Fruit fly (Drosophila melanogaster) whole organism, embryonic: Measurements from ENCODE around the gene CG6726.
A peak's percentile ranks its signal among the peaks of the same experiment; 100 is the strongest.

Experiments
- Antp ChIP-seq: fragments of 200-800 bp; sonication (Bioruptor generic); optimal IDR thresholded peaks from 3 replicates; lab custom pipeline; 2016; ENCODE audit warnings: missing biosample characterization, missing genetic modification characterization
- Atf6 ChIP-seq: fragments of 200-800 bp; sonication (Bioruptor generic); IDR thresholded peaks from 2 replicates; pipeline ENCODE4 v1.3.6; 2022; ENCODE audit warnings: missing biosample characterization, missing genetic modification characterization
- Bdp1 ChIP-seq: fragments of 200-800 bp; sonication (Bioruptor generic); optimal IDR thresholded peaks from 3 replicates; lab custom pipeline; 2016; ENCODE audit warnings: missing biosample characterization, missing genetic modification characterization
- Bgb ChIP-seq: fragments of 200-800 bp; sonication (Bioruptor generic); IDR thresholded peaks from 2 replicates; pipeline ENCODE4 v1.3.6; 2022; ENCODE audit warnings: missing biosample characterization, missing genetic modification characterization; ENCODE audit not compliant: partially characterized antibody
- C15 ChIP-seq: fragments of 200-800 bp; sonication (Bioruptor generic); IDR thresholded peaks from 3 replicates; pipeline ENCODE4 v1.3.6; 2022; ENCODE audit warnings: missing biosample characterization, missing genetic modification characterization
- CG10267 ChIP-seq: fragments of 200-800 bp; sonication (Bioruptor generic); optimal IDR thresholded peaks from 2 replicates; lab custom pipeline; 2018; ENCODE audit warnings: missing biosample characterization, mild to moderate bottlenecking, missing genetic modification characterization, moderate library complexity
- CG12299 ChIP-seq: fragments of 200-800 bp; sonication (Bioruptor generic); optimal IDR thresholded peaks from 2 replicates; lab custom pipeline; 2018; ENCODE audit warnings: missing biosample characterization, mild to moderate bottlenecking, missing genetic modification characterization
- CG13296 ChIP-seq: fragments of 200-800 bp; sonication (Bioruptor generic); optimal IDR thresholded peaks from 3 replicates; lab custom pipeline; 2018; ENCODE audit warnings: missing biosample characterization, mild to moderate bottlenecking, missing genetic modification characterization
- CG18476 ChIP-seq: fragments of 200-800 bp; sonication (Bioruptor generic); optimal IDR thresholded peaks from 2 replicates; lab custom pipeline; 2016; ENCODE audit warnings: missing biosample characterization, mild to moderate bottlenecking, missing genetic modification characterization
- CG2889 ChIP-seq: fragments of 200-800 bp; sonication (Bioruptor generic); IDR thresholded peaks from 3 replicates; pipeline ENCODE4 v1.3.6; 2022; ENCODE audit warnings: missing biosample characterization, missing genetic modification characterization
- CG30431 ChIP-seq: fragments of 200-800 bp; sonication (Bioruptor generic); optimal IDR thresholded peaks from 2 replicates; lab custom pipeline; 2017; ENCODE audit warnings: missing biosample characterization, missing genetic modification characterization
- CG3281 ChIP-seq: fragments of 200-800 bp; sonication (Bioruptor generic); optimal IDR thresholded peaks from 3 replicates; lab custom pipeline; 2017; ENCODE audit warnings: missing biosample characterization, mild to moderate bottlenecking, missing genetic modification characterization
- CG3407 ChIP-seq: fragments of 200-800 bp; sonication (Bioruptor generic); optimal IDR thresholded peaks from 2 replicates; lab custom pipeline; 2018; ENCODE audit warnings: missing biosample characterization, mild to moderate bottlenecking, missing genetic modification characterization
- CG4404 ChIP-seq: fragments of 200-800 bp; sonication (Bioruptor generic); IDR thresholded peaks from 2 replicates; pipeline ENCODE4 v1.3.6; 2022; ENCODE audit warnings: missing biosample characterization, missing genetic modification characterization
- CG6175 ChIP-seq: fragments of 200-800 bp; sonication (Bioruptor generic); IDR thresholded peaks from 3 replicates; pipeline ENCODE4 v1.3.6; 2022; ENCODE audit warnings: missing biosample characterization, missing genetic modification characterization
- CG9876 ChIP-seq: fragments of 200-800 bp; sonication (Bioruptor generic); optimal IDR thresholded peaks from 2 replicates; lab custom pipeline; 2016; ENCODE audit warnings: missing biosample characterization, missing genetic modification characterization
- CHES-1-like ChIP-seq: fragments of 200-800 bp; sonication (Bioruptor generic); optimal IDR thresholded peaks from 2 replicates; lab custom pipeline; 2016; ENCODE audit warnings: missing biosample characterization, missing genetic modification characterization
- Dbx ChIP-seq: fragments of 200-800 bp; sonication (Bioruptor generic); IDR thresholded peaks from 3 replicates; pipeline ENCODE4 v1.3.6; 2022; ENCODE audit warnings: missing biosample characterization, missing genetic modification characterization
- Dp ChIP-seq: fragments of 200-800 bp; sonication (Bioruptor generic); optimal IDR thresholded peaks from 2 replicates; lab custom pipeline; 2018; ENCODE audit warnings: missing biosample characterization, mild to moderate bottlenecking, missing genetic modification characterization, moderate library complexity
- Fer2 ChIP-seq: fragments of 200-800 bp; sonication (Bioruptor generic); optimal IDR thresholded peaks from 2 replicates; lab custom pipeline; 2018; ENCODE audit warnings: missing biosample characterization, mild to moderate bottlenecking, missing genetic modification characterization, moderate library complexity
- Fer3 ChIP-seq: fragments of 200-800 bp; sonication (Bioruptor generic); optimal IDR thresholded peaks from 2 replicates; lab custom pipeline; 2018; ENCODE audit warnings: missing biosample characterization, mild to moderate bottlenecking, missing genetic modification characterization, moderate library complexity
- HmgD ChIP-seq: fragments of 200-800 bp; sonication (Bioruptor generic); optimal IDR thresholded peaks from 3 replicates; lab custom pipeline; 2016; ENCODE audit warnings: missing biosample characterization, missing genetic modification characterization
- Hr3 ChIP-seq: fragments of 200-800 bp; sonication (Bioruptor generic); optimal IDR thresholded peaks from 3 replicates; lab custom pipeline; 2016; ENCODE audit warnings: missing biosample characterization, missing genetic modification characterization
- Hr78 ChIP-seq, 2 experiments: fragments of 200-800 bp in 1 of 2; fragments of >200 bp in 1 of 2; sonication (Bioruptor generic) in 1 of 2; optimal IDR thresholded peaks; 2 replicates each; lab custom pipeline; 2017 to 2019; ENCODE audit warnings: missing biosample characterization in 2 of 2, missing genetic modification characterization in 2 of 2, mild to moderate bottlenecking in 1 of 2, moderate library complexity in 1 of 2
- Kr ChIP-seq: fragments of 200-800 bp; sonication (Bioruptor generic); optimal IDR thresholded peaks from 2 replicates; lab custom pipeline; 2017; ENCODE audit warnings: missing biosample characterization, mild to moderate bottlenecking, missing genetic modification characterization
- Lhr ChIP-seq: fragments of 200-800 bp; sonication (Bioruptor generic); optimal IDR thresholded peaks from 3 replicates; lab custom pipeline; 2017; ENCODE audit warnings: mild to moderate bottlenecking, missing biosample characterization, missing genetic modification reagents, missing genetic modification characterization
- NK7.1 ChIP-seq: fragments of 200-800 bp; sonication (Bioruptor generic); optimal IDR thresholded peaks from 3 replicates; lab custom pipeline; 2016; ENCODE audit warnings: missing biosample characterization, missing genetic modification characterization
- Neu2 ChIP-seq: fragments of 200-800 bp; sonication (Bioruptor generic); optimal IDR thresholded peaks from 3 replicates; lab custom pipeline; 2016; ENCODE audit warnings: missing biosample characterization, missing genetic modification characterization, borderline replicate concordance
- PHDP ChIP-seq: fragments of 200-800 bp; sonication (Bioruptor generic); optimal IDR thresholded peaks from 3 replicates; lab custom pipeline; 2018; ENCODE audit warnings: missing biosample characterization, mild to moderate bottlenecking, missing genetic modification characterization, moderate library complexity
- Poxn ChIP-seq: fragments of 200-800 bp; sonication (Bioruptor generic); IDR thresholded peaks from 2 replicates; pipeline ENCODE4 v1.3.6; 2022; ENCODE audit warnings: missing biosample characterization, missing genetic modification characterization
- ash1 ChIP-seq: fragments of 200-800 bp; sonication (Bioruptor generic); optimal IDR thresholded peaks from 2 replicates; lab custom pipeline; 2018; ENCODE audit warnings: missing biosample characterization, mild to moderate bottlenecking, missing genetic modification characterization
- bab2 ChIP-seq: fragments of 200-800 bp; sonication (Bioruptor generic); optimal IDR thresholded peaks from 2 replicates; lab custom pipeline; 2016; ENCODE audit warnings: missing biosample characterization, missing genetic modification characterization
- chn ChIP-seq: fragments of 200-800 bp; sonication (Bioruptor generic); optimal IDR thresholded peaks from 2 replicates; lab custom pipeline; 2016; ENCODE audit warnings: missing biosample characterization, missing genetic modification characterization
- corto ChIP-seq: fragments of 200-800 bp; sonication (Bioruptor generic); optimal IDR thresholded peaks from 2 replicates; lab custom pipeline; 2016; ENCODE audit warnings: missing biosample characterization, mild to moderate bottlenecking, missing genetic modification characterization, moderate library complexity
- dimm ChIP-seq: fragments of 200-800 bp; sonication (Bioruptor generic); IDR thresholded peaks from 2 replicates; pipeline ENCODE4 v1.3.6; 2022; ENCODE audit warnings: missing biosample characterization, missing genetic modification characterization
- dmrt11E ChIP-seq: fragments of 200-800 bp; sonication (Bioruptor generic); optimal IDR thresholded peaks from 3 replicates; lab custom pipeline; 2018; ENCODE audit warnings: missing biosample characterization, mild to moderate bottlenecking, missing genetic modification characterization, moderate library complexity
- dmrt99B ChIP-seq: fragments of 200-800 bp; sonication (Bioruptor generic); optimal IDR thresholded peaks from 2 replicates; lab custom pipeline; 2018; ENCODE audit warnings: missing biosample characterization, mild to moderate bottlenecking, missing genetic modification characterization, moderate library complexity
- emc ChIP-seq: fragments of 200-800 bp; sonication (Bioruptor generic); optimal IDR thresholded peaks from 2 replicates; lab custom pipeline; 2016; ENCODE audit warnings: missing biosample characterization, missing genetic modification characterization
- ems ChIP-seq: fragments of 200-800 bp; sonication (Bioruptor generic); optimal IDR thresholded peaks from 3 replicates; lab custom pipeline; 2016; ENCODE audit warnings: missing biosample characterization, missing genetic modification characterization
- ewg ChIP-seq: fragments of 200-800 bp; sonication (Bioruptor generic); optimal IDR thresholded peaks from 3 replicates; lab custom pipeline; 2017; ENCODE audit warnings: mild to moderate bottlenecking, missing biosample characterization, missing genetic modification reagents, missing genetic modification characterization
- gfzf ChIP-seq: fragments of 200-800 bp; sonication (Bioruptor generic); optimal IDR thresholded peaks from 2 replicates; lab custom pipeline; 2016; ENCODE audit warnings: missing biosample characterization, mild to moderate bottlenecking, missing genetic modification characterization, moderate library complexity
- knrl ChIP-seq: fragments of 200-800 bp; sonication (Bioruptor generic); IDR thresholded peaks from 3 replicates; pipeline ENCODE4 v1.3.6; 2022; ENCODE audit warnings: missing biosample characterization, missing genetic modification characterization; ENCODE audit not compliant: partially characterized antibody
- lbe ChIP-seq: fragments of 200-800 bp; sonication (Bioruptor generic); optimal IDR thresholded peaks from 2 replicates; lab custom pipeline; 2016; ENCODE audit warnings: missing biosample characterization, mild to moderate bottlenecking, missing genetic modification characterization
- mam ChIP-seq: fragments of 200-800 bp; sonication (Bioruptor generic); optimal IDR thresholded peaks from 3 replicates; lab custom pipeline; 2016; ENCODE audit warnings: missing biosample characterization, missing genetic modification characterization
- nerfin-1 ChIP-seq: fragments of 200-800 bp; sonication (Bioruptor generic); optimal IDR thresholded peaks from 3 replicates; lab custom pipeline; 2019; ENCODE audit warnings: missing biosample characterization, mild to moderate bottlenecking, missing genetic modification characterization, moderate library complexity
- oc ChIP-seq: fragments of 200-800 bp; sonication (Bioruptor generic); optimal IDR thresholded peaks from 2 replicates; lab custom pipeline; 2018; ENCODE audit warnings: missing biosample characterization, mild to moderate bottlenecking, missing genetic modification characterization, moderate library complexity
- pho ChIP-seq: fragments of 200-800 bp; sonication (Bioruptor generic); optimal IDR thresholded peaks from 2 replicates; lab custom pipeline; 2016; ENCODE audit warnings: missing biosample characterization, missing genetic modification characterization
- ranshi ChIP-seq: fragments of 200-800 bp; sonication (Bioruptor generic); IDR thresholded peaks from 2 replicates; pipeline ENCODE4 v1.3.6; 2022; ENCODE audit warnings: missing biosample characterization, missing genetic modification characterization
- repo ChIP-seq: fragments of 200-800 bp; sonication (Bioruptor generic); optimal IDR thresholded peaks from 2 replicates; lab custom pipeline; 2016; ENCODE audit warnings: missing biosample characterization, missing genetic modification characterization
- so ChIP-seq: fragments of 200-800 bp; sonication (Bioruptor generic); IDR thresholded peaks from 3 replicates; pipeline ENCODE4 v1.3.6; 2022; ENCODE audit warnings: missing biosample characterization, missing genetic modification characterization
- unc-4 ChIP-seq: fragments of 200-800 bp; sonication (Bioruptor generic); IDR thresholded peaks from 2 replicates; pipeline ENCODE4 v1.3.6; 2022; ENCODE audit warnings: missing biosample characterization, missing genetic modification characterization; ENCODE audit not compliant: partially characterized antibody
- unpg ChIP-seq: fragments of 200-800 bp; sonication (Bioruptor generic); optimal IDR thresholded peaks from 3 replicates; lab custom pipeline; 2018; ENCODE audit warnings: missing biosample characterization, mild to moderate bottlenecking, missing genetic modification characterization, moderate library complexity

The CG6726 gene

dm6 chr3R:23127796-23128195 is 36.3 kb downstream of the CG6726 start, which contains the start of gene CG31457 (continued):
- TF ChIP-seq oc (tag; lab: Kevin White, UChicago) (no peak), Atf6 (GFP tag; lab: Robert Waterston, UW) (no peak), CG10267 (tag; lab: Kevin White, UChicago) (peak; percentile 47), knrl (GFP tag; lab: Robert Waterston, UW) (peak; percentile 76), PHDP (tag; lab: Kevin White, UChicago) (no peak), ash1 (GFP tag; lab: Kevin White, UChicago) (no peak), Bdp1 (GFP tag; lab: Kevin White, UChicago) (no peak), Neu2 (GFP tag; lab: Kevin White, UChicago) (no peak), CHES-1-like (GFP tag; lab: Kevin White, UChicago) (peak; percentile 30), Bgb (GFP tag; lab: Robert Waterston, UW) (peak; percentile 84), Dp (peak; percentile 98), HmgD (GFP tag; lab: Kevin White, UChicago) (peak; percentile 61), CG3281 (GFP tag; lab: Kevin White, UChicago) (no peak), lbe (GFP tag; lab: Kevin White, UChicago) (no peak), CG12299 (tag; lab: Kevin White, UChicago) (no peak), CG13296 (GFP tag; lab: Kevin White, UChicago) (no peak), NK7.1 (GFP tag; lab: Kevin White, UChicago) (no peak), Fer3 (tag; lab: Kevin White, UChicago) (no peak), chn (no peak), ems (GFP tag; lab: Kevin White, UChicago) (no peak), CG9876 (GFP tag; lab: Kevin White, UChicago) (no peak), Hr3 (no peak), unc-4 (peak; percentile 89), nerfin-1 (tag; lab: Kevin White, UChicago) (peak; percentile 91), so (GFP tag; lab: Robert Waterston, UW) (no peak), Lhr (GFP tag; lab: Kevin White, UChicago) (peak; percentile 60), CG4404 (GFP tag; lab: Robert Waterston, UW) (no peak), dmrt11E (tag; lab: Kevin White, UChicago) (no peak), repo (GFP tag; lab: Kevin White, UChicago) (no peak), CG18476 (GFP tag; lab: Kevin White, UChicago) (no peak), CG6175 (GFP tag; lab: Robert Waterston, UW) (no peak), Kr (no peak), bab2 (GFP tag; lab: Kevin White, UChicago) (no peak), gfzf (peak; percentile 92), corto (GFP tag; lab: Kevin White, UChicago) (no peak), unpg (no peak), ewg (GFP tag; lab: Kevin White, UChicago) (no peak), Dbx (GFP tag; lab: Robert Waterston, UW) (no peak), pho (GFP tag; lab: Kevin White, UChicago) (no peak), Hr78 (GFP tag; optimal IDR thresholded peaks at IDR 0.05; lab: Kevin White, UChicago) (no peak), CG30431 (no peak), Poxn (GFP tag; lab: Robert Waterston, UW) (no peak), Fer2 (tag; lab: Kevin White, UChicago) (no peak), Antp (GFP tag; lab: Kevin White, UChicago) (no peak), ranshi (GFP tag; lab: Robert Waterston, UW) (no peak), mam (GFP tag; lab: Kevin White, UChicago) (peak; percentile 9), dimm (no peak), C15 (GFP tag; lab: Robert Waterston, UW) (no peak), emc (GFP tag; lab: Kevin White, UChicago) (no peak), CG2889 (no peak), dmrt99B (no peak), CG3407 (GFP tag; lab: Kevin White, UChicago) (no peak)
